Worm (Caenorhabditis elegans) whole organism, L2 larva: ENCODE data around the gene lim-4.

Experiments
- aly-2 ChIP-seq: fragments of 150-350 bp; optimal IDR thresholded peaks from 2 replicates; lab custom pipeline; 2014; ENCODE audit warnings: missing biosample characterization, missing genetic modification characterization
- ama-1 ChIP-seq: fragments of 150-350 bp; optimal IDR thresholded peaks from 2 replicates; lab custom pipeline; 2018; ENCODE audit warnings: inconsistent platforms
- egl-27 ChIP-seq: sonication (generic microtip); optimal IDR thresholded peaks from 3 replicates; lab custom pipeline; 2017; ENCODE audit warnings: missing biosample characterization, missing genetic modification reagents, missing genetic modification characterization
- elt-3 ChIP-seq: sonication (generic microtip); optimal IDR thresholded peaks from 2 replicates; lab custom pipeline; 2017; ENCODE audit warnings: missing biosample characterization, missing genetic modification characterization
- fos-1 ChIP-seq: fragments of 150-350 bp; optimal IDR thresholded peaks from 2 replicates; lab custom pipeline; 2014; ENCODE audit warnings: missing biosample characterization, missing genetic modification characterization
- lin-39 ChIP-seq: fragments of 150-350 bp; optimal IDR thresholded peaks from 2 replicates; lab custom pipeline; 2014; ENCODE audit warnings: missing biosample characterization, missing genetic modification reagents, missing genetic modification characterization
- nhr-237 ChIP-seq: fragments of 150-350 bp; optimal IDR thresholded peaks from 2 replicates; lab custom pipeline; 2014; ENCODE audit warnings: missing biosample characterization, missing genetic modification characterization
- unc-62 ChIP-seq: fragments of 150-350 bp; optimal IDR thresholded peaks from 2 replicates; lab custom pipeline; 2014; ENCODE audit warnings: missing biosample characterization, missing genetic modification reagents, missing genetic modification characterization

DNA sequence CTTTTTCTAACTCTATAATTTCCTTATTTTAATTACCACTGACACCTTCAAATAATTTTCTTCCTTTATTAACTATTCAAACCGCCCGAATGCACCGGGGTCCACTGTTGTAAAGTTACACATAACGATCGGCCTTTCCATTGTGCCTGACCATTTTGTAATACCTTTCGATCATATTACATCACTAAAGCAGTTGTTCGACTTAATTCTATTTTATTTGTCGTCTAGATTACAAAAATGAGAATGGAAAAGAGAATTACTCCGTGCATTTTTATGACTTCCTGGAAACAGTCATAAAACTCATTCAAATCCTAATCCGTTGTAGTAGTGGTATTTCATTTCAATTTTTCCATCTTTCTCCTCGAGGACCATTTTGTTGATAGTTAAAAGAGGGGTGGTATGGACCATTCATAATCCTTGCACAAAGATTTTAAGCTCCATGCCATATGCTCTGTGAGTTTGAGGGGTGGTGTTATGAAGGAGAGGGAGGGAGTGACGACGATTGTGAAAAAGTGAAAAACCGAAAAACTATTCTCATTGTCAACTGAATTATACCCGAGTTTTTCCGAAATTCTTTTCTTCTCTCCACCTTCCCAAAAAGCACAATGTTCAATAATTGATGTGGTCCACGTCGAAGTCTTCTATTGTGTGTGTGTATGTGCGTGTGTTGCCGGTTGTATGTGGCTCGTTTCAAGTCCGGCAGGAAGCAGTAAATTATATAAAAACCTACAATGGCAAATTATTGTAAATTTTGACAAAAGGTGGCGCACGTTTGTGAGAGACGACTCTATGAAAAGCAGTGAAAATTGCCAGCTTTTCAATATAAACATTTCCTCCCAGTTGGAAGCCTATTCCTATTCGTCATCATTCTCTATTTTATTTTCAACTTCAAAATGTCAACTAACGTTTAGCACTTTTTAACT lies 25.2 kb upstream of the lim-4 start:
- TF ChIP-seq elt-3 (no peak), unc-62 (GFP tag; lab: Kevin White, UChicago) (no peak), ama-1 (no peak), aly-2 (tag; lab: Kevin White, UChicago) (no peak), lin-39 (tag; lab: Kevin White, UChicago) (no peak), egl-27 (tag; lab: Kevin White, UChicago) (no peak), fos-1 (tag; lab: Kevin White, UChicago) (no peak), nhr-237 (tag; lab: Kevin White, UChicago) (no peak)
